Fruit fly (Drosophila melanogaster): ENCODE results near the gene dos.

The dos gene

dm6 chr3L:2589167-2589910 lies at the start of gene dos (continued):
- TF ChIP-seq gfzf (GFP tag; optimal IDR thresholded peaks at IDR 0.05) (peak; percentile 57), NFAT (GFP tag; IDR thresholded peaks at IDR 0.05) (0 out of 2 replicates have a peak, but pooled peaks have one; percentile 19), CG12299 (tag; optimal IDR thresholded peaks at IDR 0.05) (peak; percentile 3), shn (GFP tag; optimal IDR thresholded peaks at IDR 0.05) (peak; percentile 4), CG10959 (GFP tag; IDR thresholded peaks at IDR 0.05) (no peak), CG10654 (GFP tag; optimal IDR thresholded peaks at IDR 0.05) (peak; percentile 44), CG13123 (GFP tag; optimal IDR thresholded peaks at IDR 0.05) (peak; percentile 22), ewg (GFP tag; optimal IDR thresholded peaks at IDR 0.05) (peak; percentile 61), dmrt11E (tag; optimal IDR thresholded peaks at IDR 0.05) (peak; percentile 56), Vsx1 (GFP tag; optimal IDR thresholded peaks at IDR 0.05) (peak; percentile 53), CG6683 (GFP tag; optimal IDR thresholded peaks at IDR 0.05) (no peak), CG3065 (GFP tag; optimal IDR thresholded peaks at IDR 0.05) (peak; percentile 17), Mes4 (GFP tag; optimal IDR thresholded peaks at IDR 0.05) (peak; percentile 10), zen2 (GFP tag; IDR thresholded peaks at IDR 0.05; ENCODE audit: partially characterized antibody) (peak; percentile 63; the same call in 2 of the 3 replicates), Ptx1 (GFP tag; IDR thresholded peaks at IDR 0.05) (no peak), en (GFP tag; optimal IDR thresholded peaks at IDR 0.05) (no peak), CG7745 (tag; optimal IDR thresholded peaks at IDR 0.05) (peak; percentile 47), dmrt99B (tag; optimal IDR thresholded peaks at IDR 0.05) (no peak), CG15269 (tag; optimal IDR thresholded peaks at IDR 0.05) (peak; percentile 33), CG32772 (GFP tag; IDR thresholded peaks at IDR 0.05) (0 out of 2 replicates have a peak, but pooled peaks have one; percentile 25), vvl (GFP tag; IDR thresholded peaks at IDR 0.05) (peak; percentile 59), Nf-YC (tag; optimal IDR thresholded peaks at IDR 0.05) (peak; percentile 70), danr (GFP tag; IDR thresholded peaks at IDR 0.05) (no peak), fru (optimal IDR thresholded peaks at IDR 0.05) (no peak), CG4424 (GFP tag; optimal IDR thresholded peaks at IDR 0.05) (peak; percentile 55), bsh (GFP tag; optimal IDR thresholded peaks at IDR 0.05) (peak in 1 of 2 experiments; percentile 53), pan (optimal IDR thresholded peaks at IDR 0.05) (no peak), pan (GFP tag; optimal IDR thresholded peaks at IDR 0.05 in 1 of 2, IDR thresholded peaks at IDR 0.05 in 1 of 2) (no peak), CG7928 (GFP tag; optimal IDR thresholded peaks at IDR 0.05) (peak; percentile 27), knrl (GFP tag; IDR thresholded peaks at IDR 0.05; ENCODE audit: partially characterized antibody) (peak; percentile 74), inv (GFP tag; IDR thresholded peaks at IDR 0.05; ENCODE audit: partially characterized antibody) (peak; percentile 58), CG2129 (GFP tag; IDR thresholded peaks at IDR 0.05; ENCODE audit: partially characterized antibody) (peak; percentile 54), dimm (GFP tag; IDR thresholded peaks at IDR 0.05) (no peak), jumu (GFP tag; optimal IDR thresholded peaks at IDR 0.05) (no peak), Lhr (GFP tag; optimal IDR thresholded peaks at IDR 0.05) (peak; percentile 61), CG15601 (tag; optimal IDR thresholded peaks at IDR 0.05) (peak; percentile 54), sens (GFP tag) (peak; percentile 94), CG3281 (GFP tag; optimal IDR thresholded peaks at IDR 0.05) (peak; percentile 31), chn (GFP tag; optimal IDR thresholded peaks at IDR 0.05) (peak; percentile 26), Sox102F (GFP tag; optimal IDR thresholded peaks at IDR 0.05) (no peak), CG6175 (GFP tag; IDR thresholded peaks at IDR 0.05) (no peak), Ssrp (tag; optimal IDR thresholded peaks at IDR 0.05) (peak; percentile 15), vfl (GFP tag; optimal IDR thresholded peaks at IDR 0.05) (peak; percentile 24), CG5245 (GFP tag; optimal IDR thresholded peaks at IDR 0.05) (peak; percentile 11), Asciz (GFP tag; optimal IDR thresholded peaks at IDR 0.05) (peak; percentile 32), sim (GFP tag; IDR thresholded peaks at IDR 0.05) (no peak), Xbp1 (GFP tag; optimal IDR thresholded peaks at IDR 0.05) (peak; percentile 58), ftz-f1 (GFP tag; optimal IDR thresholded peaks at IDR 0.05) (peak; percentile 34), CG11398 (GFP tag; optimal IDR thresholded peaks at IDR 0.05) (no peak)
